Fruit fly (Drosophila melanogaster): ENCODE results near the gene Srg3.

Srg3 gene

DNA sequence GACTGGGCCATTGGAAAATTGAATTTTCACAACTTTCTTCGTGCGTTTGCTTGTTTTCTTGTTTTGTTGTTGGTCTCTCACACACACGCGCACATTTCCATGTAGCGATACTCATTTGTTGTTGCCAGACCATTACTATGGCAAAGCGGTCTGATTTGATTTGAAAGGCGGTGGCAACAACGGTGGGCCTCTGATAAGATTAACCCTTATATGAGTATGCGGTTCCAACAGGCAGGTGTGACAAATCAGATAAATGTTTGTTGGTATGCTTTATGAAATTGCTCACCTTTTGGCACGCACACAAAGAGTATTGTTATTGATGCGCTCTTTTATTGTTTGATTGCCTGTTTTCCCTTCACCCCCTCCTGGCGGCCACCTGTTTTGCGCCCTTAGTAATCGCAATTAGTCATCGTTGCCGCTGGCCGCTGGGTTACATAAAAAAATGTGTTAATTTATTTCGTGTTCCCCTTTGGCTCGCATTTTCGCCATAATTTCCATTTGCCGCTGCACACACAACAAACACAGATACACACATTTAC, 4.3 kb downstream of the Srg3 start (continued):
- TF ChIP-seq Blimp-1 (GFP tag; optimal IDR thresholded peaks at IDR 0.05) (no peak), CG34406 (GFP tag; optimal IDR thresholded peaks at IDR 0.05) (no peak), CG6808 (GFP tag; optimal IDR thresholded peaks at IDR 0.05) (no peak), Ets21C (GFP tag; optimal IDR thresholded peaks at IDR 0.05) (no peak), CG31627 (GFP tag; optimal IDR thresholded peaks at IDR 0.05) (no peak), CG8119 (GFP tag; IDR thresholded peaks at IDR 0.05) (no peak; the same call in 2 of the 3 replicates), CG32006 (GFP tag; optimal IDR thresholded peaks at IDR 0.05) (peak; percentile 31)

DNA sequence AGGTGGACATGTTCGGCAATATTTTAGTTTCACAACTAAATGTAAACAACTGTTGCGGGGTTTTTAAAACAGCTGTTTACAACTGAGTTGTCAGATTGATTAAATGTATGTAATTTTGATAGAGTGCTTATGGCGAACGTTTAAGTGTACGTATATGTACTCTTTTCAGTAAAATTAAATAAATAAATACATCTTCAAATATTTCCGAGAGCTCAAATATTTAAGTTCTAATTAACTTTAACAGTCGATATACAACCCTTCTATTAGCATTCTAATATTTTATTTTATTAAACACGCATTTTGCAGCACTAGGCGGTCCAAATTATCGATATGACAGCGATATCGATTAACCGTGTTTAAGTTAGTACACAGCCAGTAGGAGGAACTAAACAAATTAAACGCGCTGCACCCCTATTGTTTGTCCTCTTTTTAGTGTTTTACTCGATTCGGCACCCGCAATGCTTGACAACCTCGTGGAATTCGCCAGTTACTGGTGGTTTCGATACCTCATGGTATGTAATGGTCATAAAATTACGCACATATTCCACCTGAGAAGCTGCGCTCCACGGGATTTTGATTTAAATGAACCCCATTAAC, 8.6 kb downstream of the Srg3 start, which contains the start of the genes CG3448 and ghi:
CG3448 (minus strand) TSS at position 51 of the 597 bp plus-strand sequence.
ghi (plus strand) TSS at position 355 of the 597 bp plus-strand sequence.
- TF ChIP-seq dac (GFP tag; optimal IDR thresholded peaks at IDR 0.05): no peak
- no peak for TF ChIP-seq CG8319 (GFP tag; optimal IDR thresholded peaks at IDR 0.05)
- TF ChIP-seq CG6792 (GFP tag; optimal IDR thresholded peaks at IDR 0.05): peak; percentile 48
- peak; percentile 61 for TF ChIP-seq lz (GFP tag; optimal IDR thresholded peaks at IDR 0.05)
- TF ChIP-seq Ets21C (GFP tag; optimal IDR thresholded peaks at IDR 0.05): peak; percentile 31
- no peak for TF ChIP-seq spab (GFP tag; optimal IDR thresholded peaks at IDR 0.05)
- peak; percentile 32 for TF ChIP-seq CG10669 (GFP tag; optimal IDR thresholded peaks at IDR 0.05)
- TF ChIP-seq Eip75B (GFP tag; optimal IDR thresholded peaks at IDR 0.05): peak; percentile 72
- TF ChIP-seq CG31627 (GFP tag; optimal IDR thresholded peaks at IDR 0.05): peak; percentile 23
- peak; percentile 55; the same call in 2 of the 3 replicates for TF ChIP-seq eg (GFP tag; IDR thresholded peaks at IDR 0.05)
- TF ChIP-seq net (GFP tag; optimal IDR thresholded peaks at IDR 0.05): peak; percentile 47
- TF ChIP-seq CG11902 (GFP tag; optimal IDR thresholded peaks at IDR 0.05): no peak
- TF ChIP-seq vri (GFP tag; optimal IDR thresholded peaks at IDR 0.05): peak; percentile 32
- TF ChIP-seq Gug (GFP tag; IDR thresholded peaks at IDR 0.05): peak; percentile 49; the same call in 1 of the 2 replicates
- no peak for TF ChIP-seq CG10631 (GFP tag; optimal IDR thresholded peaks at IDR 0.05)
- TF ChIP-seq Hr4 (GFP tag; optimal IDR thresholded peaks at IDR 0.05): peak; percentile 66
- peak; percentile 49 for TF ChIP-seq CG11762 (GFP tag; optimal IDR thresholded peaks at IDR 0.05; ENCODE audit: insufficient read depth)
- TF ChIP-seq acj6 (GFP tag; optimal IDR thresholded peaks at IDR 0.05): peak; percentile 58
- no peak for TF ChIP-seq Smox (GFP tag; optimal IDR thresholded peaks at IDR 0.05)
- TF ChIP-seq Hr38 (GFP tag; optimal IDR thresholded peaks at IDR 0.05): no peak
- no peak for TF ChIP-seq CG32006 (GFP tag; optimal IDR thresholded peaks at IDR 0.05)
- peak; percentile 75 for TF ChIP-seq esn (GFP tag; optimal IDR thresholded peaks at IDR 0.05)
- TF ChIP-seq Eip78C (GFP tag): peak; percentile 89
- peak; percentile 64 for TF ChIP-seq Eip93F (GFP tag; optimal IDR thresholded peaks at IDR 0.05)
- TF ChIP-seq Ets96B (tag; optimal IDR thresholded peaks at IDR 0.05): peak; percentile 56
- TF ChIP-seq CG6163 (GFP tag; IDR thresholded peaks at IDR 0.05): no peak
- no peak for TF ChIP-seq CG6276 (GFP tag; optimal IDR thresholded peaks at IDR 0.05)
- peak; percentile 56 for TF ChIP-seq Lpt (GFP tag; optimal IDR thresholded peaks at IDR 0.05)
- TF ChIP-seq fd59A (GFP tag; optimal IDR thresholded peaks at IDR 0.05): no peak
- peak; percentile 22 for TF ChIP-seq CG6854 (GFP tag; optimal IDR thresholded peaks at IDR 0.05)
- peak; percentile 63 for TF ChIP-seq Met (GFP tag; optimal IDR thresholded peaks at IDR 0.05)
- peak; percentile 19 for TF ChIP-seq CG34406 (GFP tag; optimal IDR thresholded peaks at IDR 0.05)
- peak; percentile 70 for TF ChIP-seq CG3032 (tag; optimal IDR thresholded peaks at IDR 0.05)
- no peak for TF ChIP-seq CG8119 (GFP tag; IDR thresholded peaks at IDR 0.05)
- peak; percentile 67 for TF ChIP-seq cyc (GFP tag; optimal IDR thresholded peaks at IDR 0.05)
- no peak for TF ChIP-seq CG16779 (tag; optimal IDR thresholded peaks at IDR 0.05)
- TF ChIP-seq CG11294 (GFP tag; IDR thresholded peaks at IDR 0.05): no peak
- peak; percentile 94 for TF ChIP-seq fkh (GFP tag; optimal IDR thresholded peaks at IDR 0.05)
- peak; percentile 30 for TF ChIP-seq Sox14 (GFP tag; optimal IDR thresholded peaks at IDR 0.05)
- peak; percentile 52 for TF ChIP-seq CG6808 (GFP tag; optimal IDR thresholded peaks at IDR 0.05)
- TF ChIP-seq Blimp-1 (GFP tag; optimal IDR thresholded peaks at IDR 0.05): peak; percentile 25
- TF ChIP-seq Sox102F (GFP tag; optimal IDR thresholded peaks at IDR 0.05): no peak
- peak; percentile 22 for TF ChIP-seq fd85E (GFP tag; optimal IDR thresholded peaks at IDR 0.05)
- no peak for TF ChIP-seq pdm3 (GFP tag; optimal IDR thresholded peaks at IDR 0.05)
- peak; percentile 55 for TF ChIP-seq topi (GFP tag; optimal IDR thresholded peaks at IDR 0.05)
- TF ChIP-seq salr (GFP tag; optimal IDR thresholded peaks at IDR 0.05): no peak
- TF ChIP-seq achi (GFP tag; optimal IDR thresholded peaks at IDR 0.05): peak; percentile 60
- peak; percentile 84 for TF ChIP-seq svp (GFP tag)

Data from whole organism, prepupa.